Fruit fly (Drosophila melanogaster): ENCODE results near the gene Rpt3.
"Not testable (repeated sequence)": the region's sequence is repeated elsewhere in the genome, so short reads cannot be mapped to it uniquely, and the experiment has no call there.

Gene Rpt3

DNA sequence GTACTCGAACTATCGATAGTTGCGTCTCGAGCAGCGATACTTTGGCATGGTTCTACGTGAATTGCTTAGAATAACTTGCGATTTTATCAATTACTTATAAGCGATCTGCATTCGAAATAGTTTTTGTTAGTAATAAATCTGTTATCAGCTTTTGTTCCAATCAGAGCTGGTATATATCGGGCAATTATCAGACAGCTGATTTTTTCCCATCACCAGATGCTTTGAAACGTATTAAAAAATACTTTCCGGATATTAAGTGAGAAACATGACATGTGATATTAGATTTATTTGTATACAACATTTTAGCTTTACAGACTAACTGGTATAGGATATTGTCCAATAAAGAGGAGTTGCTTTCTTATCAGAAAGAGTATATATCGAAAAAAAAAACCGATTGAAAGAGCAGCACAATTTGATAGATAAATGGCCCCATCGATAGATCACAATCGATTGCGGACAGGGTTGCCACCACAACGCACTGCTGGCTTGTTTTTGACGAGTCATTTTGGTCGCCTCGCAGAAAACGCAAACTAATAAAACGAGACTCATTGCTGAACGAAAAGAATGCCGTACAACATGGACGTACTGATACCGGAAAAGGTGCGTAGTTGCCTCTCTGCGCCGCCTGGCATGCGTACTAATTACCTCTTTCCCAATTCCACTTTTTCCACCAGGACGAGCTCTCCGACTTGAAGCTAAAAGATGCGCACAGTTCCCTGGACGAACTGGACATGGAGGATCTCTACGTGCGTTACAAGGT is at the start of gene Rpt3:
Rpt3 (plus strand) TSS at position 353 of the 760 bp plus-strand sequence.
- TF ChIP-seq noc (tag; optimal IDR thresholded peaks at IDR 0.05), result no peak

DNA sequence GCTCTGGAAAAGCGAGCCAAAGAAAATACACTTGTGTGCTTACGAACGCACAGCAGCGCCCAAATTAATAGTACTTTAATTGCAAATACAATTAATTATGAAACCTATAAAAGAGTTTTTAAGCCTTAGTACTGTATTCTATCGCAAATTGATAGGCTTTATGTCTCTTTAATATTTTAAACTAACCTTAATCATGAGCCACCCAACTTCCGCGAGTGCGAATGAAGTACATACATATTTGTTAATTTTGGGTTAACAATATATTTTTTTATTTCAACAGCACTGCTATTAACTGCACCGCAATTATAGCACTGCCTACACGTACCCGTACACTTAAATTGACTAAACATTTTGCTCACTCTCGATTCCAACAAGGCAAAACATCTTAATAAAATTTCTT is 43.7 kb upstream of the Rpt3 start:
- TF ChIP-seq noc (tag; optimal IDR thresholded peaks at IDR 0.05), result no peak

DNA sequence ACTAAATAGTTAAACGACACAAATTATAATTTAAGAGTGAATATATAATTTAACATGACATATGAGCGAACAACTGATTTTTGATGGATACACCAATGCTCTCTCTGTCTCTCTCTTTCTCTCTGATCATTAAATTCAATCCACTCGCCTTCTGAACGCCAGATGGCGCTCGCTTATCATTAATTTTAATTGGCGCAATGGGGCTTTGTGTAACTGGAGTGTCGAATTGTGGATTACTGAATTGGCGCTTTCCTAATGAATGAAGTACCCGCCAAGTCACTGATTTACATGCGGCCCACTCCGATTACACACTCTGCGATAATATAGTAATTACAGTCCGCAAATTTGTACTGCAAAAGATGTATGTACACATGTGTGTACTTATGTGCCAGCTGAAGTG is 43.1 kb upstream of the Rpt3 start:
- no peak for TF ChIP-seq noc (tag; optimal IDR thresholded peaks at IDR 0.05)

DNA sequence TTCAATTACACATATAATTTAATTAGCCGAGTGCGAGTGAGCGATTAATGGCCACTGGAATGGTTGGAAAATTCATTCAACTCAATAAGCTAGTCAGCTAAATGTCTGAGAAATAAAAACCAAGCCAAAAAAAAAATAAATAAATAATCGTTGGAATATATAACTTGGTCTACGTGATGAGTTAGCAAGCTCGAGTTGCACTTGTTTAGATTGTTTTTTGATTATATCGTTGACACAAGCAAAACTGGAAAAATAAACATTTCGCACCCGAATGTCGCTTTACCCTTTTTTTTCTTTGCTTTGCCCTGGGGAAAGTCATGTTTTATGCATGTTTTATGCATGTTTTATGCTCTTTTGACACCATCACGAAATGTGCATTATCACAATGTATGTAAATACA is 41.9 kb upstream of the Rpt3 start:
- TF ChIP-seq noc (tag; optimal IDR thresholded peaks at IDR 0.05), result no peak

DNA sequence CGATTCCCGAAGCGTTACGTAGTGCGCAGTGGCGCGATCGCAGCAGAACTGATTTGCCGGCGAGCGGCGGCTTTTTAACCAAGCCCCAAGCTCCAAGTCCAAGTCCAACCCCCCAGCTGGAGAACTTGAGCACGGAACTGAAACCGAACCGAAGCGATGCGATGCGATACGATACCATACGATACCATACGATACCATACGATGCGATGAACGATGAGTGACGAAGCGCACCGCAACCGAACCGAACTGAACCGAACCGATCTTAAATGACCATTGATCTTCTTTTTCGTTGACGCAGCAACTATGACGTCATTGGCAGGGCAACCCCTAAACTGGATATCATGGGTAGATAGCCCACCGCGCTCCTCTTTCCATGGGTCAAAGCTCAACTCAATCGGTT is 38.7 kb upstream of the Rpt3 start, which contains the start of gene sev:
sev (minus strand) TSS at position 50 of the 400 bp plus-strand sequence.
- no peak for TF ChIP-seq noc (tag; optimal IDR thresholded peaks at IDR 0.05)

DNA sequence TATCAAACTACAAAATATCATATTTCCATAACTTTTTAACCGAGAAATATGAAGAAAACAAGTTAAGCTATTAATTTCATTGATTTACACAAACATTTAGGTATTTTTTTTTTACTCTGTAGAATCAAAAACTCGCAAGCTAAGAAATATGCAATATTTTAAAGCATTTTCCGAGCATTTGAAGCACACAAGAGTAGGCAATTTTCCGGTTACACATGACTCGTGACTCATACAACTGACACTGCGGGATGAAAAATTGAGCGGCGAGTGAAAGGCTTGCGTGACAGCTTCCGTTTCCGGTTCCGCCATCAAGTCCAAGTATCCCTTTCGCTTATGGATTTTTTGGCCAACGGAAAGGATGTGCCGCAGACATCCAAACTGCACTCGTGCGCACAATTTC is 37.5 kb upstream of the Rpt3 start:
- no peak for TF ChIP-seq noc (tag; optimal IDR thresholded peaks at IDR 0.05)

DNA sequence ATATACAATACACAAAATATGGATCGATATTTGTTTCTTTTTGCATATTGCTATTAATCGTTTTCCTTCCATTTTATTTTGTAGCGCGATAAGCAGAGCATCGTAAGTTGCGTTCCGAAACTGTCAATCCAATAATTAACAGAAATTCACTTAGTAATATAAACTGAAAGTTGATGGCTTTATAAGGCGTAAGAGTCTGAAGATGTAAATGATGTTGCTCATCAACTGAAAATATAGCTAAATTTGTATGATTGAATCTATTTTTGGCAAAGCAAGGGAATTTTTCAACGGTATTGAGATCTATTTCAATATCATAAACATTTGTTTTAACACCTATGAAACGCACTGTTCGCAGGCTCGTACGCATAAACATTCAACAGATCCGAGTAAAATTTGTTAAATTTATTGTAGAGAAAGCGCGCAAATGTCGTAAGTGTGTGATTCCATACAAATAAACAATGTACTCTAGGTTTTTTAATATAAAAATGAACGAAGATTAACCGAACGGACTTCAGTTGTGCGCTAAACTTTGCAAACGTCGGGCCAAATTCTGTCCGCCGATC is 36.0 kb upstream of the Rpt3 start, which contains the start of gene Vago:
Vago (plus strand) TSS at position 513 of the 563 bp plus-strand sequence.
- peak; percentile 33 for TF ChIP-seq noc (tag; optimal IDR thresholded peaks at IDR 0.05)

DNA sequence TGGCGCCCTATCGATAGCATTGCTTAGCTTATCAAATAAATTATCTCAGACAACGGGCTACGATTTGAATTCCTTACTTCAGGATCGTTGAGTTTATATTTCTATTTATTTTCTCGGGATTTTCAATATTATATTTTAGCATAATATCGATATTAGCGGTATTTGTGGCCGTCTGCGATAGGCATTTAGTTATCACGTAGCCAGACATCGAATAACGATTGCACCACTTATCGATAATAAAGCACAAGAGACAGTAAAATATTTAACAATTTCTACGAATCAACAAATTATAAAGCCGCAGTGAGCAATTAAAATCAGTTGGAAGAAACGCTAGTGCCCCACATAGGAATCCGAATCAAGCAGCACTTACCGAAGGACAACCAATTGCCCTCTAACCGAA is 34.7 kb upstream of the Rpt3 start, which contains the start of gene CG2076:
CG2076 (plus strand) TSS at position 50 of the 400 bp plus-strand sequence.
- no peak for TF ChIP-seq noc (tag; optimal IDR thresholded peaks at IDR 0.05)

DNA sequence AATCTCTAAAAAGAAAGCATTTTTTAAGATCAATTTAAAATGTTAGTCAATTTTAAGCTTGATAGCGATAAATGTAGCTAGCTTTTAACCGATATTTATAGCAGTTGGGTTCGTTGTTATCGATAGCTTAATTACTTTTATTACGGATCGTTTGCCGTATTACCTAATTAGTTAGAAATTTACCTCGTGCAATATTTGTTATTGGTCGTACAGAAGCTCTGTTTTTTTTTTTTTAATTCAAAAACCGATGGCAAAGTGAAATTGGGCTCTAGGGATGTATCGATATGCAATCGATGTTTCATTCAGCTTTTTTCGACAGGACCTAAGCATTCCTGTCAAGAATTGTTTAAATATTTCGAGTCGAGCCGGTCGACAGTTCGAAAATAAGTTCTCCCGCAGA is 32.7 kb upstream of the Rpt3 start, which contains the start of gene CG2061:
CG2061 (plus strand) TSS at position 292 of the 400 bp plus-strand sequence.
- no peak for TF ChIP-seq noc (tag; optimal IDR thresholded peaks at IDR 0.05)

DNA sequence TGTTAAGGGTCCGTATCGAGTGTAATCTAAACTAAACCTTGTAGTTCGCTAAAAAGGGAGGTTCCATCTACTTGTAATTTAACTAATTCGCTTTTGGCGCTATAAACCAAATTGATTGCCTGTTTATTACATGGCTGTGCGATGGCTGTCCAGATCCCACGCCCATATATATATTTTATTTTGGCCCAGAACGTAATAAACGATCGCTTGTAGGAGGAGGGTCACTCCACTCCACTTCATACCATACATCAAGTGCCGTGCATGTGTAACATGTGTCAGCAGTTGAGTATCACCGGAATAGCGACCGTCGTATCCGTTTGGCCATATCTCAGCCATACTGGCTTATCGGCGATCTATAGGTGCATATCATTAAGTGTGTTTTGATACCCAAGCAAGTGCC is 29.6 kb upstream of the Rpt3 start:
- TF ChIP-seq noc (tag; optimal IDR thresholded peaks at IDR 0.05), result no peak

DNA sequence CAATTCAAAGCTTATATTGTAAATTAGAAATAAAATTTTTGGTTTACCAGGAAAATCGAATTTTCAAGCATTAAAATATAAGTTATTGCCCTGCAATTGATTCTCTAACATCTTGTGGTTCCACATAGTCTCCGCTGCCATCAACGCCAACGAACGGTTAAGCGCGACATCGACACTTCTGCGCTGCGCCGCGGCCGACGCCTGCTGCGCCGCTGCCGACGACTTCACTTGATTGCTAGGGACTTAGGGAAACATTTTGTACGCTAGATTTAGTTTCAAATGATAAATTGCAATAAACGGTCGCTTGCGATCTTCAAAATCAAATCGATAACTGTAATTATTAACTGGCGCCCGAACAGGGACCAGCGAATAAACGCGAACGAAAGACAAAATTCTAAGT is 28.9 kb upstream of the Rpt3 start, which contains the start of gene CG42249:
CG42249 (plus strand) TSS at position 301 of the 400 bp plus-strand sequence.
- not testable (repeated sequence) for TF ChIP-seq noc (tag; optimal IDR thresholded peaks at IDR 0.05)

DNA sequence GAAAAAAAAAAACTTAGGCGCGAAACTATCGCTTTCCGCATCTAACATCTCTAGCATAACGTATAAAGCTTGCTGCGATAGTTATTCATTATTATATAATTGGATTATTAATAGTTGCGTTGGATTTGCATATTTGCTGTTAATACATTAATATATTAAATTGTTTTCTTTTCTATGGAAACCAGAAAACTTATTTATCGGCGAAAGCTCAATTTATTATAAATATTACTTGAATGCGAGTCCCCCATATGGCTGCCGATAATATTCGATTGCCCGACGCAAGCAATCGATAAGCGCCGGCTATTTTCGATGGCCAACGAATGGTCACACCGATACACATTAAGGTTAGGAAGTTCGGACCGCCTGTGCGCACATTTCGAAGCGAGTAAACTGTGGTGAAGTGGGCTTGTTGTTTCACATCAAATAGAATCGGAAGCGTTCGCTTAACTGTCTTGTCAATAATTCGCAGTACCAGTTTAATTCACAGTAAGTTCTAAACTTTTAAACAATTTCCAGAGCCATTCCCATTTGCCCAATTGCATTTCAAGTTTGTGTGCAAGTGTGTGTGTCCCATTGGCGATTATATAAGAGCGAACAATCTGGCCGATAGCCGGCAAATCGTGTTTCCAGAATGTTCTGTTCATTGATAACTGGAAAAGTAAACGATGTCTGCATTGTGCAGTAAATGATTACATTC is 16.6 kb upstream of the Rpt3 start, which contains the start of gene Hsp60A:
Hsp60A (plus strand) TSS at position 335 of the 697 bp plus-strand sequence.
- peak; percentile 1 for TF ChIP-seq noc (tag; optimal IDR thresholded peaks at IDR 0.05)

DNA sequence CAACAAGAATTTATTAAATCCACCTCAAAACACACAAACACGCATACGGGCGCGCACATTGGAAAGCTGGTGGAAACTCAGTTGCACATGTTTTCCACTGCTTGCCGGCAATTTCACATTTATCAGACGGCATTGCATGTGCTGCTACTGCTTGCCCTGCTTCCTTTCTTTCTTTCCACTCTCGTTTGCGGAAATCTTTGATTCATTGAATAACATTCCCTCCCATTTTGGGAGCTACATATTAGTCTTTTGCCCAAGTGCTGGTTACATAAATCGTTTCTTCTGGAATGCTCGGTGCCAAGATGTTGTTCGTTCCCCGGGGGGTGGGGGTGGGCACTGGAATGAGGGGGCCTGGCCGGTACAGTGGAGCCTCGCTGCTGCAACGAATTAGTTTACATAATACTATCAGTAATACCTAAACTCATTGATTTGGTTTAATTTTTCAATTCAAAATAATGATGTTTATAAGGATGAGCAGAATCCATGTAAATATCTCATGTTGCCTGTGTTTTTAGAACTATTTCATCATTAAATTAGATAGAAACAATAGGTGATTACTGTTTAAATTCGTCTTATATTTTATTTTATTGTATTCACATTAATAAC is 16.0 kb upstream of the Rpt3 start:
- TF ChIP-seq noc (tag; optimal IDR thresholded peaks at IDR 0.05), result no peak

DNA sequence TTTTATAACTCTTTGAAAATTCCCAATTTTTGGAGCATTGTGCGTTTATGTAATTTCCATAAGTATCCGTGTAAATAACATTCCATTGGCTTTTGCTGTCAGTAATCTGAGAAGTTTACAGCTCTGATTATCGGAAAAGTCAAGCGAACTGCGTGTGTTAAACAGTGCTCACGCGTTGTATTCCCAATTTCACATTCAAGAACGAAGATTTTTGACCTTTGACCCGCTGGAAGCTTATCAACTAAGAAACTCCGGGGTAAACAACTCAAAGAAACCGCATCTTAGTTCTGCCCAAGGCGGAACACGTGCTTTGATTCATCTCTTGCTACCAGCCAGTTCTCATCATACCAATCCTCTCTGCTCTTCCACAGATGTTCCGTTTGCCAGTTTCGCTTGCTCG is 15.2 kb upstream of the Rpt3 start:
- TF ChIP-seq noc (tag; optimal IDR thresholded peaks at IDR 0.05), result no peak

DNA sequence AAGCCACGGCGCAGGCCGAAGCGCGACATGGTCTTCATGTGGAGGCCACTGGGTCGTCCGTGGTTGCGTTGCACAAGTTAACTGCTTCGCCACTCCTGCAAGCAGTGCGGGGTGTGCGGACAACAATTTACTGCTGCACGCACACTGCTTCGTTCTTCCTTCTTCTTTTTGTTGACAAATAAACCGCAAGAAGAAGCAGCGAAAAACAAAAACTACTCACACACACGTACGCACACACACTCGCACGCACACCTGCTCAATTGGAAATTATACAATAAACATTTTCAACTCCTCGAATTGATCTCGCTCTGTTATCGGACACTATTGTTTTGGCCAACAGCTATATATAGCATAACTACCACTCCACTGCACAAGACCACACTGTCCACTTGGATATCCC is 1.3 kb upstream of the Rpt3 start:
- TF ChIP-seq noc (tag; optimal IDR thresholded peaks at IDR 0.05), result no peak
